Fruit fly (Drosophila melanogaster) whole organism, prepupa: ENCODE data around the gene meng.
A peak's percentile ranks its signal among the peaks of the same experiment; 100 is the strongest.

Source experiments
- Blimp-1 ChIP-seq: fragments of 200-800 bp; sonication (Bioruptor generic); optimal IDR thresholded peaks from 3 replicates; lab custom pipeline; 2017; ENCODE audit warnings: missing biosample characterization, missing genetic modification characterization, mild to moderate bottlenecking, moderate library complexity, missing genetic modification reagents
- CG10631 ChIP-seq: fragments of 200-800 bp; sonication (Bioruptor generic); optimal IDR thresholded peaks from 2 replicates; lab custom pipeline; 2016; ENCODE audit warnings: missing biosample characterization, missing genetic modification characterization
- CG10669 ChIP-seq: fragments of 200-800 bp; sonication (Bioruptor generic); optimal IDR thresholded peaks from 3 replicates; lab custom pipeline; 2018; ENCODE audit warnings: missing biosample characterization, mild to moderate bottlenecking, missing genetic modification characterization, moderate library complexity
- CG11294 ChIP-seq: fragments of 200-800 bp; sonication (Bioruptor generic); IDR thresholded peaks from 2 replicates; pipeline ENCODE4 v1.3.6; 2022; ENCODE audit warnings: missing biosample characterization, missing genetic modification characterization
- CG11762 ChIP-seq: fragments of 200-800 bp; sonication (Bioruptor generic); optimal IDR thresholded peaks from 3 replicates; lab custom pipeline; 2016; ENCODE audit warnings: missing biosample characterization, missing genetic modification characterization; ENCODE audit not compliant: insufficient read depth
- CG1621 ChIP-seq: fragments of 200-800 bp; sonication (Bioruptor generic); optimal IDR thresholded peaks from 3 replicates; lab custom pipeline; 2018; ENCODE audit warnings: missing biosample characterization, mild to moderate bottlenecking, missing genetic modification characterization
- CG16779 ChIP-seq: fragments of 200-800 bp; sonication (Bioruptor generic); optimal IDR thresholded peaks from 3 replicates; lab custom pipeline; 2017; ENCODE audit warnings: missing biosample characterization, mild to moderate bottlenecking, missing genetic modification characterization
- CG3032 ChIP-seq: fragments of 200-800 bp; optimal IDR thresholded peaks from 2 replicates; lab custom pipeline; 2019; ENCODE audit warnings: missing biosample characterization, mild to moderate bottlenecking, missing genetic modification characterization, moderate library complexity
- CG31627 ChIP-seq: fragments of 200-800 bp; sonication (Bioruptor generic); optimal IDR thresholded peaks from 3 replicates; lab custom pipeline; 2016; ENCODE audit warnings: missing biosample characterization, missing genetic modification characterization
- CG32006 ChIP-seq: fragments of 200-800 bp; sonication (Bioruptor generic); optimal IDR thresholded peaks from 3 replicates; lab custom pipeline; 2017; ENCODE audit warnings: missing biosample characterization, mild to moderate bottlenecking, missing genetic modification characterization
- CG3919 ChIP-seq: fragments of 200-800 bp; sonication (Bioruptor generic); optimal IDR thresholded peaks from 3 replicates; lab custom pipeline; 2016; ENCODE audit warnings: missing biosample characterization, missing genetic modification characterization
- CG4318 ChIP-seq: fragments of 200-800 bp; sonication (Bioruptor generic); optimal IDR thresholded peaks from 3 replicates; lab custom pipeline; 2017; ENCODE audit warnings: missing biosample characterization, mild to moderate bottlenecking, missing genetic modification characterization
- CG6163 ChIP-seq: fragments of 200-800 bp; sonication (Bioruptor generic); IDR thresholded peaks from 3 replicates; pipeline ENCODE4 v1.3.6; 2022; ENCODE audit warnings: missing biosample characterization, missing genetic modification characterization
- CG6792 ChIP-seq: fragments of 200-800 bp; sonication (Bioruptor generic); optimal IDR thresholded peaks from 3 replicates; lab custom pipeline; 2016; ENCODE audit warnings: missing biosample characterization, missing genetic modification characterization
- CG6808 ChIP-seq: fragments of 200-800 bp; sonication (Bioruptor generic); optimal IDR thresholded peaks from 3 replicates; lab custom pipeline; 2017; ENCODE audit warnings: missing biosample characterization, missing genetic modification characterization, mild to moderate bottlenecking, moderate library complexity, missing genetic modification reagents
- CG6854 ChIP-seq: fragments of 200-800 bp; sonication (Bioruptor generic); optimal IDR thresholded peaks from 2 replicates; lab custom pipeline; 2017; ENCODE audit warnings: missing biosample characterization, mild to moderate bottlenecking, missing genetic modification characterization
- CG7368 ChIP-seq: fragments of 200-800 bp; sonication (Bioruptor generic); optimal IDR thresholded peaks from 3 replicates; lab custom pipeline; 2016; ENCODE audit warnings: missing biosample characterization, missing genetic modification characterization
- CG8119 ChIP-seq: fragments of 200-800 bp; sonication (Bioruptor generic); IDR thresholded peaks from 3 replicates; pipeline ENCODE4 v1.3.6; 2022; ENCODE audit warnings: missing biosample characterization, missing genetic modification characterization
- CG8319 ChIP-seq: fragments of 200-800 bp; sonication (Bioruptor generic); optimal IDR thresholded peaks from 3 replicates; lab custom pipeline; 2016; ENCODE audit warnings: missing biosample characterization, missing genetic modification characterization
- CG8632 ChIP-seq: fragments of 200-800 bp; sonication (Bioruptor generic); optimal IDR thresholded peaks from 3 replicates; lab custom pipeline; 2016; ENCODE audit warnings: missing biosample characterization, missing genetic modification characterization
- Eip75B ChIP-seq: fragments of 200-800 bp; sonication (Bioruptor generic); optimal IDR thresholded peaks from 3 replicates; lab custom pipeline; 2016; ENCODE audit warnings: missing biosample characterization, missing genetic modification characterization
- Eip78C ChIP-seq: fragments of 200-800 bp; sonication (Bioruptor generic); peaks from one replicate; lab custom pipeline; 2016; ENCODE audit warnings: missing biosample characterization, missing genetic modification characterization
- Eip93F ChIP-seq: fragments of 200-800 bp; sonication (Bioruptor generic); optimal IDR thresholded peaks from 2 replicates; lab custom pipeline; 2016; ENCODE audit warnings: missing biosample characterization, mild to moderate bottlenecking, missing genetic modification characterization
- Gug ChIP-seq: fragments of 200-800 bp; sonication (Bioruptor generic); IDR thresholded peaks from 2 replicates; pipeline ENCODE4 v1.3.6; 2022; ENCODE audit warnings: missing biosample characterization, missing genetic modification characterization
- Hr38 ChIP-seq: sonication (Bioruptor generic); optimal IDR thresholded peaks from 2 replicates; lab custom pipeline; 2016; ENCODE audit warnings: missing biosample characterization, missing genetic modification characterization
- Hr39 ChIP-seq: fragments of 200-800 bp; sonication (Bioruptor generic); optimal IDR thresholded peaks from 2 replicates; lab custom pipeline; 2016; ENCODE audit warnings: missing biosample characterization, missing genetic modification characterization
- Hr4 ChIP-seq: fragments of 200-800 bp; sonication (Bioruptor generic); optimal IDR thresholded peaks from 3 replicates; lab custom pipeline; 2016; ENCODE audit warnings: missing biosample characterization, missing genetic modification characterization
- Lpt ChIP-seq: fragments of 200-800 bp; sonication (Bioruptor generic); optimal IDR thresholded peaks from 3 replicates; lab custom pipeline; 2016; ENCODE audit warnings: missing biosample characterization, missing genetic modification characterization
- Met ChIP-seq: fragments of 200-800 bp; sonication (Bioruptor generic); optimal IDR thresholded peaks from 3 replicates; lab custom pipeline; 2016; ENCODE audit warnings: missing biosample characterization, missing genetic modification characterization
- OdsH ChIP-seq: fragments of 200-800 bp; sonication (Bioruptor generic); optimal IDR thresholded peaks from 3 replicates; lab custom pipeline; 2016; ENCODE audit warnings: missing biosample characterization, missing genetic modification characterization
- Smox ChIP-seq: fragments of 200-800 bp; sonication (Bioruptor generic); optimal IDR thresholded peaks from 3 replicates; lab custom pipeline; 2016; ENCODE audit warnings: missing biosample characterization, missing genetic modification characterization
- Sox102F ChIP-seq: fragments of 200-800 bp; sonication (Bioruptor generic); optimal IDR thresholded peaks from 2 replicates; lab custom pipeline; 2016; ENCODE audit warnings: missing biosample characterization, mild to moderate bottlenecking, missing genetic modification characterization
- achi ChIP-seq: fragments of 200-800 bp; sonication (Bioruptor generic); optimal IDR thresholded peaks from 3 replicates; lab custom pipeline; 2016; ENCODE audit warnings: missing biosample characterization, missing genetic modification characterization
- acj6 ChIP-seq: fragments of 200-800 bp; sonication (Bioruptor generic); optimal IDR thresholded peaks from 3 replicates; lab custom pipeline; 2016; ENCODE audit warnings: missing biosample characterization, missing genetic modification characterization
- cyc ChIP-seq: fragments of 200-800 bp; sonication (Bioruptor generic); optimal IDR thresholded peaks from 3 replicates; lab custom pipeline; 2016; ENCODE audit warnings: missing biosample characterization, missing genetic modification characterization
- dsx ChIP-seq: fragments of 200-800 bp; optimal IDR thresholded peaks from 3 replicates; lab custom pipeline; 2019; ENCODE audit warnings: missing biosample characterization, mild to moderate bottlenecking, missing genetic modification characterization, moderate library complexity; ENCODE audit not compliant: poor library complexity, severe bottlenecking
- eg ChIP-seq: fragments of 200-800 bp; sonication (Bioruptor generic); IDR thresholded peaks from 3 replicates; pipeline ENCODE4 v1.3.6; 2022; ENCODE audit warnings: missing biosample characterization, missing genetic modification characterization
- esn ChIP-seq: fragments of 200-800 bp; sonication (Bioruptor generic); optimal IDR thresholded peaks from 2 replicates; lab custom pipeline; 2016; ENCODE audit warnings: missing biosample characterization, mild to moderate bottlenecking, missing genetic modification characterization, moderate library complexity
- fd59A ChIP-seq: fragments of 200-800 bp; sonication (Bioruptor generic); optimal IDR thresholded peaks from 2 replicates; lab custom pipeline; 2017; ENCODE audit warnings: missing biosample characterization, mild to moderate bottlenecking, missing genetic modification characterization, missing genetic modification reagents
- fd85E ChIP-seq: fragments of 200-800 bp; sonication (Bioruptor generic); optimal IDR thresholded peaks from 3 replicates; lab custom pipeline; 2016; ENCODE audit warnings: missing biosample characterization, missing genetic modification characterization
- fkh ChIP-seq: fragments of 200-800 bp; sonication (Bioruptor generic); optimal IDR thresholded peaks from 3 replicates; lab custom pipeline; 2017; ENCODE audit warnings: missing biosample characterization, mild to moderate bottlenecking, missing genetic modification characterization, moderate library complexity
- lz ChIP-seq: fragments of 200-800 bp; sonication (Bioruptor generic); optimal IDR thresholded peaks from 3 replicates; lab custom pipeline; 2016; ENCODE audit warnings: missing biosample characterization, missing genetic modification characterization
- net ChIP-seq: fragments of 200-800 bp; sonication (Bioruptor generic); optimal IDR thresholded peaks from 3 replicates; lab custom pipeline; 2016; ENCODE audit warnings: missing biosample characterization, missing genetic modification characterization
- pdm3 ChIP-seq: fragments of 200-800 bp; sonication (Bioruptor generic); optimal IDR thresholded peaks from 3 replicates; lab custom pipeline; 2016; ENCODE audit warnings: missing biosample characterization, missing genetic modification characterization
- salr ChIP-seq, 2 experiments: fragments of 200-800 bp; sonication (Bioruptor generic); optimal IDR thresholded peaks; 3 replicates each; lab custom pipeline; 2016 to 2018; ENCODE audit warnings: missing biosample characterization in 2 of 2, missing genetic modification characterization in 2 of 2, mild to moderate bottlenecking in 1 of 2
- ss ChIP-seq, 2 experiments: fragments of 200-800 bp; sonication (Bioruptor generic); optimal IDR thresholded peaks; 2 replicates in 1 of 2; 3 replicates in 1 of 2; lab custom pipeline; 2017 to 2018; ENCODE audit warnings: mild to moderate bottlenecking in 2 of 2, missing biosample characterization in 2 of 2, missing genetic modification characterization in 2 of 2, moderate library complexity in 1 of 2
- svp ChIP-seq: fragments of 200-800 bp; sonication (Bioruptor generic); peaks from one replicate; lab custom pipeline; 2016; ENCODE audit warnings: missing biosample characterization, missing genetic modification characterization
- vri ChIP-seq: fragments of 200-800 bp; sonication (Bioruptor generic); optimal IDR thresholded peaks from 3 replicates; lab custom pipeline; 2016; ENCODE audit warnings: missing biosample characterization, mild to moderate bottlenecking, missing genetic modification characterization

Gene meng

dm6 chr2L:6794956-6795522 is 52.7 kb downstream of the meng start (continued):
- no peak for TF ChIP-seq Gug (GFP tag; lab: Robert Waterston, UW)
- TF ChIP-seq acj6 (GFP tag; lab: Kevin White, UChicago): no peak
- no peak for TF ChIP-seq vri (GFP tag; lab: Kevin White, UChicago)
- TF ChIP-seq fd59A (GFP tag; lab: Kevin White, UChicago): no peak
- TF ChIP-seq CG8632 (GFP tag; lab: Kevin White, UChicago): no peak
- TF ChIP-seq esn (GFP tag; lab: Kevin White, UChicago): no peak
- TF ChIP-seq pdm3: no peak
- TF ChIP-seq Blimp-1 (GFP tag; lab: Kevin White, UChicago): no peak
- TF ChIP-seq CG7368: no peak
- peak; percentile 21 for TF ChIP-seq achi (GFP tag; lab: Kevin White, UChicago)
- no peak for TF ChIP-seq lz (GFP tag; lab: Kevin White, UChicago)
- TF ChIP-seq CG3919 (GFP tag; lab: Kevin White, UChicago): peak; percentile 6
- TF ChIP-seq Hr4 (GFP tag; lab: Kevin White, UChicago): peak; percentile 13
- peak; percentile 73 for TF ChIP-seq svp (GFP tag; lab: Kevin White, UChicago)
- no peak for TF ChIP-seq CG4318 (GFP tag; lab: Kevin White, UChicago)
- TF ChIP-seq dsx (GFP tag; lab: Kevin White, UChicago): no peak
- no peak for TF ChIP-seq Met (GFP tag; lab: Kevin White, UChicago)
- TF ChIP-seq CG6854 (GFP tag; lab: Kevin White, UChicago): no peak
- 0 out of 3 replicates have a peak, but pooled peaks have one; percentile 15 for TF ChIP-seq CG6163 (GFP tag; lab: Robert Waterston, UW)
- no peak for TF ChIP-seq ss (GFP tag; optimal IDR thresholded peaks at IDR 0.05; lab: Kevin White, UChicago)
- no peak for TF ChIP-seq OdsH
- no peak for TF ChIP-seq CG11294 (GFP tag; lab: Robert Waterston, UW)
- TF ChIP-seq CG11762 (GFP tag; lab: Kevin White, UChicago): no peak
- TF ChIP-seq Sox102F: no peak
- no peak for TF ChIP-seq Hr38 (GFP tag; lab: Kevin White, UChicago)
- no peak for TF ChIP-seq CG31627 (GFP tag; lab: Kevin White, UChicago)
- peak; percentile 44 for TF ChIP-seq CG32006 (GFP tag; lab: Kevin White, UChicago)
- no peak for TF ChIP-seq fd85E (GFP tag; lab: Kevin White, UChicago)
- TF ChIP-seq CG16779 (tag; lab: Kevin White, UChicago): no peak
- no peak for TF ChIP-seq Eip93F (GFP tag; lab: Kevin White, UChicago)
- no peak for TF ChIP-seq Lpt (GFP tag; lab: Kevin White, UChicago)
- TF ChIP-seq salr (GFP tag; optimal IDR thresholded peaks at IDR 0.05; lab: Kevin White, UChicago): no peak
- TF ChIP-seq CG10669 (GFP tag; lab: Kevin White, UChicago): no peak
- no peak for TF ChIP-seq CG10631 (GFP tag; lab: Kevin White, UChicago)
- peak; percentile 2 for TF ChIP-seq net (GFP tag; lab: Kevin White, UChicago)
- TF ChIP-seq CG6792: no peak
- TF ChIP-seq fkh (GFP tag; lab: Kevin White, UChicago): no peak
- TF ChIP-seq CG3032: no peak
- TF ChIP-seq eg: no peak

dm6 chr2L:6797408-6797807 is 55.1 kb downstream of the meng start:
- TF ChIP-seq Met (GFP tag; lab: Kevin White, UChicago) (no peak), pdm3 (peak; percentile 5), CG8119 (GFP tag; lab: Robert Waterston, UW) (no peak), salr (GFP tag; optimal IDR thresholded peaks at IDR 0.05; lab: Kevin White, UChicago) (no peak), CG8319 (GFP tag; lab: Kevin White, UChicago) (no peak), CG3032 (no peak), CG6854 (GFP tag; lab: Kevin White, UChicago) (no peak), acj6 (GFP tag; lab: Kevin White, UChicago) (no peak), Hr39 (GFP tag; lab: Kevin White, UChicago) (peak; percentile 43), cyc (GFP tag; lab: Kevin White, UChicago) (peak; percentile 21), esn (GFP tag; lab: Kevin White, UChicago) (peak; percentile 41), CG10631 (GFP tag; lab: Kevin White, UChicago) (no peak), Eip75B (GFP tag; lab: Kevin White, UChicago) (no peak), Eip78C (GFP tag; lab: Kevin White, UChicago) (no peak), Smox (peak; percentile 1), dsx (GFP tag; lab: Kevin White, UChicago) (no peak), CG31627 (GFP tag; lab: Kevin White, UChicago) (peak; percentile 51), CG3919 (GFP tag; lab: Kevin White, UChicago) (no peak), fkh (GFP tag; lab: Kevin White, UChicago) (peak; percentile 12), OdsH (no peak), CG8632 (GFP tag; lab: Kevin White, UChicago) (no peak), CG6163 (GFP tag; lab: Robert Waterston, UW) (no peak), lz (GFP tag; lab: Kevin White, UChicago) (peak; percentile 36), CG1621 (tag; lab: Kevin White, UChicago) (no peak), CG6792 (no peak), CG6808 (GFP tag; lab: Kevin White, UChicago) (no peak)
